Worm (Caenorhabditis elegans) whole organism, early embryonic: ENCODE results near the gene crh-2.

Experiments used
- B0310.2 ChIP-seq: sonication (generic microtip); optimal IDR thresholded peaks from 2 replicates; lab custom pipeline; 2016; ENCODE audit warnings: mild to moderate bottlenecking, missing genetic modification characterization, missing compliant biosample characterization
- F13C5.2 ChIP-seq: sonication (generic microtip); optimal IDR thresholded peaks from 2 replicates; lab custom pipeline; 2017; ENCODE audit warnings: mild to moderate bottlenecking, missing genetic modification characterization, inconsistent platforms, missing compliant biosample characterization
- aly-1 ChIP-seq: sonication (generic microtip); optimal IDR thresholded peaks from 2 replicates; lab custom pipeline; 2016; ENCODE audit warnings: missing genetic modification characterization, missing compliant biosample characterization
- ama-1 ChIP-seq: fragments of 150-350 bp; optimal IDR thresholded peaks from 2 replicates; lab custom pipeline; 2014
- ceh-13 ChIP-seq: fragments of 200-800 bp; sonication (Bioruptor generic); optimal IDR thresholded peaks from 2 replicates; lab custom pipeline; 2018; ENCODE audit warnings: mild to moderate bottlenecking, missing genetic modification characterization, missing compliant biosample characterization
- ceh-36 ChIP-seq: sonication (generic microtip); optimal IDR thresholded peaks from 2 replicates; lab custom pipeline; 2016; ENCODE audit warnings: missing genetic modification characterization, inconsistent platforms, missing compliant biosample characterization
- ets-7 ChIP-seq: sonication (generic microtip); optimal IDR thresholded peaks from 2 replicates; lab custom pipeline; 2016; ENCODE audit warnings: missing genotype, missing genetic modification characterization, missing compliant biosample characterization
- flt-1 ChIP-seq: fragments of 200-800 bp; sonication (Bioruptor generic); IDR thresholded peaks from 2 replicates; pipeline ENCODE4 v1.3.6; 2022; ENCODE audit warnings: missing genetic modification characterization, missing compliant biosample characterization
- hmbx-1 ChIP-seq: sonication (generic microtip); optimal IDR thresholded peaks from 2 replicates; lab custom pipeline; 2016; ENCODE audit warnings: mild to moderate bottlenecking, missing genetic modification characterization, missing compliant biosample characterization
- hmg-4 ChIP-seq: fragments of 200-800 bp; sonication (Bioruptor generic); optimal IDR thresholded peaks from 2 replicates; lab custom pipeline; 2018; ENCODE audit warnings: mild to moderate bottlenecking, missing genetic modification characterization, missing compliant biosample characterization
- hnd-1 ChIP-seq: sonication (generic microtip); optimal IDR thresholded peaks from 2 replicates; lab custom pipeline; 2016; ENCODE audit warnings: missing genetic modification characterization, missing compliant biosample characterization
- pes-1 ChIP-seq: fragments of 200-800 bp; sonication (Bioruptor generic); IDR thresholded peaks from 2 replicates; pipeline ENCODE4 v1.3.6; 2022; ENCODE audit warnings: missing genetic modification reagents, missing genetic modification characterization, missing compliant biosample characterization
- scrt-1 ChIP-seq: fragments of 200-800 bp; sonication (Bioruptor generic); IDR thresholded peaks from 2 replicates; pipeline ENCODE4 v1.3.6; 2022; ENCODE audit warnings: missing genetic modification characterization, missing compliant biosample characterization
- sea-1 ChIP-seq: fragments of 200-800 bp; sonication (Bioruptor generic); conservative IDR thresholded peaks from 2 replicates; pipeline ENCODE4 v1.3.6; 2022; ENCODE audit warnings: missing genetic modification characterization, missing compliant biosample characterization
- tbx-11 ChIP-seq: fragments of 200-800 bp; sonication (Bioruptor generic); IDR thresholded peaks from 2 replicates; pipeline ENCODE4 v1.3.6; 2022; ENCODE audit warnings: missing genetic modification characterization, missing compliant biosample characterization
- tbx-37 ChIP-seq: fragments of 200-800 bp; sonication (Bioruptor generic); conservative IDR thresholded peaks from 2 replicates; pipeline ENCODE4 v1.3.6; 2022; ENCODE audit warnings: missing genetic modification reagents, missing genetic modification characterization, missing compliant biosample characterization
- tra-4 ChIP-seq: sonication (generic microtip); optimal IDR thresholded peaks from 2 replicates; lab custom pipeline; 2017; ENCODE audit warnings: missing genetic modification characterization, missing compliant biosample characterization

The crh-2 gene

DNA sequence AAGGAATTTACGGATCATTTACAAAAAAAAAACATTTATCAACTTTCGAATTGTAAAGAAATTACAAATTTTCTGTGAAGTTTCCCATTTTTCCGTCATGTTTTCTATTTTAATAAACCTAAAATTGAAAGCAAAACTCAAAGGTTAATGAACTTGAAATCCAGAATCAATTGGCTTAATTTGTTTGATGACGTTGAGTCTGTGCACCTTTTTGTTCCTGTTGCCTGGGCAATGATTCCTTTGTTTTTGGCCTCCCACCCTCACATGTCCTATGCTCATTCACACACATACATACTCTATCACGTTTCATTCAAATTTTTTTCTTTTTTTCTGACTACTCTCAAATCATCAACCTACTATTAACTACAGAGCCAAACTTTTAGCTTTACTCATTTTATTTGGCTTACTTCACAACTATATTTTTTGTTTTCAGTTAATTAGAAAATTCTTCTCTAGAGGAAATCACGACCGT lies 51.0 kb downstream of the crh-2 start, which contains the start of gene F58A6.2:
Gene F58A6.2, plus strand, starts transcription at position 422 of the 472 bp plus-strand sequence.
- TF ChIP-seq ceh-13 (GFP tag; lab: Kevin White, UChicago) (no peak), B0310.2 (tag; lab: Kevin White, UChicago) (no peak), pes-1 (GFP tag; lab: Robert Waterston, UW) (no peak), F13C5.2 (tag; lab: Kevin White, UChicago) (no peak), hnd-1 (no peak), tbx-37 (GFP tag; lab: Robert Waterston, UW) (no peak), flt-1 (GFP tag; lab: Robert Waterston, UW) (no peak), ceh-36 (tag; lab: Kevin White, UChicago) (no peak), ama-1 (lab: Kevin White, UChicago) (no peak), scrt-1 (GFP tag; lab: Robert Waterston, UW) (no peak), hmbx-1 (no peak), sea-1 (no peak), ets-7 (no peak), aly-1 (tag; lab: Kevin White, UChicago) (no peak), tra-4 (tag; lab: Kevin White, UChicago) (no peak)

DNA sequence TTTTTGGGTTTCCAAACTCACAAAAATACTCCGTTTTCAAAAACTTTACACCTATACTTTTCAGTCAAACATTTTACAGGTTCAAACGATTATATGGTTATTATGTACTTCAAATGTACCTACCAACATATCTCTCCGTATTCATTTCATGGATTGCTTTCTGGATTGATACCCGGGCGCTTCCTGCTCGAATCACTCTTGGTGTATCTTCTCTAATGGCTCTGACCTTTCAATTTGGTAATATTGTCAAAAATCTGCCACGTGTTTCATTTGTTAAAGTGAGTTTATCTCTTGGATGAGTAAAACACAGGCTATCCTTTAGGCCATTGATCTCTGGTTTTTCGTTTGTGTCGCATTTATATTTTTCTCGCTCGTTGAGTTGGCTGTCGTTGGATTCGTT lies 55.6 kb downstream of the crh-2 start:
- TF ChIP-seq ceh-36 (tag; lab: Kevin White, UChicago), result no peak
- no peak for TF ChIP-seq F13C5.2 (tag; lab: Kevin White, UChicago)
- no peak for TF ChIP-seq ets-7
- no peak for TF ChIP-seq flt-1 (GFP tag; lab: Robert Waterston, UW)
- TF ChIP-seq B0310.2 (tag; lab: Kevin White, UChicago), result no peak
- no peak for TF ChIP-seq ama-1 (lab: Kevin White, UChicago)
- no peak for TF ChIP-seq pes-1 (GFP tag; lab: Robert Waterston, UW)
- no peak for TF ChIP-seq ceh-13 (GFP tag; lab: Kevin White, UChicago)
- no peak for TF ChIP-seq hnd-1
- no peak for TF ChIP-seq scrt-1 (GFP tag; lab: Robert Waterston, UW)
- TF ChIP-seq hmg-4 (GFP tag; lab: Kevin White, UChicago), result no peak
- TF ChIP-seq aly-1 (tag; lab: Kevin White, UChicago), result no peak
- no peak for TF ChIP-seq tra-4 (tag; lab: Kevin White, UChicago)
- no peak for TF ChIP-seq tbx-11 (GFP tag; lab: Robert Waterston, UW)
- no peak for TF ChIP-seq hmbx-1
- no peak for TF ChIP-seq tbx-37 (GFP tag; lab: Robert Waterston, UW)

DNA sequence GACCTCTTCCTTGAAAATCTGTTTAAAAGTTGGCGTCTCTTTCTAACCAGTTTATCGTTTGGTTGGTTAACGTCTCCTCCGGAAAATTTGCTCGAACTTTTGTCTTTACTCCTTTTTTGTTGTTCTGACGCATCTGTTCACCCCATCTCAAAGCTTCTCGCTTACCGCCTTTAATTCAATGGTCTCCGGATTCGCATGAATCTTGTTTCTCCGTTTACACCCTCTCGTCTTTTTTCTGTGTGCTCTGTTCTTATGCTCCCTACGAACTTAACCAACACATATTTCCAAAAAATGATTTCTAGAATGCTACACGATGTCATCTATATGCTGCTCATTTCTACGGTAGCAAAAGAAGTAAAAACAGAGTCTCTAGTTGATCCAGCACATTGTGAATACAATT lies 57.3 kb downstream of the crh-2 start, which contains the start of gene lgc-56:
Gene lgc-56, plus strand, starts transcription at position 301 of the 400 bp plus-strand sequence.
- TF ChIP-seq ceh-36 (tag; lab: Kevin White, UChicago) (no peak), hnd-1 (no peak), B0310.2 (tag; lab: Kevin White, UChicago) (no peak), tbx-37 (GFP tag; lab: Robert Waterston, UW) (no peak), scrt-1 (GFP tag; lab: Robert Waterston, UW) (no peak), tra-4 (tag; lab: Kevin White, UChicago) (no peak), ceh-13 (GFP tag; lab: Kevin White, UChicago) (no peak), aly-1 (tag; lab: Kevin White, UChicago) (no peak), flt-1 (GFP tag; lab: Robert Waterston, UW) (no peak), ets-7 (no peak), hmg-4 (GFP tag; lab: Kevin White, UChicago) (no peak), sea-1 (no peak), F13C5.2 (tag; lab: Kevin White, UChicago) (no peak), pes-1 (GFP tag; lab: Robert Waterston, UW) (no peak), ama-1 (lab: Kevin White, UChicago) (no peak), tbx-11 (GFP tag; lab: Robert Waterston, UW) (no peak), hmbx-1 (no peak)
